Fruit fly (Drosophila melanogaster): Measurements from ENCODE around the gene CG17544.

Gene CG17544

DNA sequence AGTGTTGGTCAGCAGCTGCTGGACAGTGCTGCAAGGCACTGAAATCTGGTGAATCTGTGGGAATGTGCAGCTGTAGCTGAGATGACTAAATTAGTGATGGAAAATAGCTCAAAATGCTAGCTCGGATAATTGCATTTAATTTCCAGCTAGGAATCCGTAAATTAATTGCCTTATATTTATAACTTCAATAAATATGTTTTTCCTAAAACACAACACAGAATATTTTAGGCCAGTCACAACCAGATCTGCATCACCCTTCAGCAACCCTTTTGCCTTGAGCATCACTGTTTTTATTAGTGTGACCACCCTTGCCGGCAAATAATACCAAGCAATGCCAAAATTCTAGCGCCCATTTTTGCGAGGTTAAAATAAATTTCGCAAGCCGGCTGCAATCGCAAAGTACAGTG, 46.4 kb upstream of the CG17544 start, which contains the start of gene Hs2st (continued):
- TF ChIP-seq CG14965 (GFP tag; optimal IDR thresholded peaks at IDR 0.05; ENCODE audit: borderline replicate concordance), result peak; percentile 15
- TF ChIP-seq ssp (GFP tag; IDR thresholded peaks at IDR 0.05), result peak; percentile 90
- TF ChIP-seq Hr51 (GFP tag; optimal IDR thresholded peaks at IDR 0.05), result peak; percentile 87 to 97
- TF ChIP-seq unc-4 (GFP tag; IDR thresholded peaks at IDR 0.05; ENCODE audit: partially characterized antibody), result 0 out of 2 replicates have a peak, but pooled peaks have one; percentile 44
- TF ChIP-seq CG17802 (tag; optimal IDR thresholded peaks at IDR 0.05), result peak; percentile 72
- TF ChIP-seq row (GFP tag; IDR thresholded peaks at IDR 0.05), result peak; percentile 98
- peak; percentile 94 for TF ChIP-seq Aef1 (GFP tag; IDR thresholded peaks at IDR 0.05)
- TF ChIP-seq pnt (GFP tag; optimal IDR thresholded peaks at IDR 0.05), result peak; percentile 95
- TF ChIP-seq Sox100B (GFP tag; optimal IDR thresholded peaks at IDR 0.05), result no peak
- peak; percentile 97 for TF ChIP-seq CG30403 (GFP tag; optimal IDR thresholded peaks at IDR 0.05)
- TF ChIP-seq lola (GFP tag; optimal IDR thresholded peaks at IDR 0.05), result peak in 1 of 3 experiments; percentile 88
- TF ChIP-seq CG6175 (GFP tag; IDR thresholded peaks at IDR 0.05), result peak; percentile 88
- TF ChIP-seq Jarid2 (GFP tag; optimal IDR thresholded peaks at IDR 0.05), result peak; percentile 66
- TF ChIP-seq so (GFP tag; IDR thresholded peaks at IDR 0.05), result peak; percentile 89; the same call in 1 of the 3 replicates
- peak; percentile 93 for TF ChIP-seq lab (GFP tag; optimal IDR thresholded peaks at IDR 0.05)
- TF ChIP-seq CG7928 (GFP tag; optimal IDR thresholded peaks at IDR 0.05), result peak; percentile 71
- peak; percentile 94 for TF ChIP-seq esg (GFP tag; conservative IDR thresholded peaks at IDR 0.05)
- TF ChIP-seq tio (GFP tag; optimal IDR thresholded peaks at IDR 0.05), result peak; percentile 87
- TF ChIP-seq CG18764 (GFP tag; optimal IDR thresholded peaks at IDR 0.05), result peak; percentile 89
- peak; percentile 96 for TF ChIP-seq sisA (GFP tag; IDR thresholded peaks at IDR 0.05)
- TF ChIP-seq salm (tag; optimal IDR thresholded peaks at IDR 0.05), result peak; percentile 65
- peak; percentile 88 for TF ChIP-seq fd3F (GFP tag; optimal IDR thresholded peaks at IDR 0.05)
- peak; percentile 64 for TF ChIP-seq en (GFP tag; optimal IDR thresholded peaks at IDR 0.05)
- TF ChIP-seq CG3281 (GFP tag; optimal IDR thresholded peaks at IDR 0.05), result peak; percentile 90
- TF ChIP-seq slp2 (GFP tag; optimal IDR thresholded peaks at IDR 0.05), result peak; percentile 91
- TF ChIP-seq NC2β (GFP tag; optimal IDR thresholded peaks at IDR 0.05), result peak; percentile 91
- peak; percentile 96 for TF ChIP-seq Antp (GFP tag; optimal IDR thresholded peaks at IDR 0.05)
- peak; percentile 96 for TF ChIP-seq CG7786 (GFP tag; optimal IDR thresholded peaks at IDR 0.05)
- TF ChIP-seq CG6765 (GFP tag; optimal IDR thresholded peaks at IDR 0.05), result peak; percentile 71
- peak; percentile 83; the same call in 2 of the 3 replicates for TF ChIP-seq C15 (GFP tag; IDR thresholded peaks at IDR 0.05)
- no peak; the same call in 1 of the 2 replicates for TF ChIP-seq ato (GFP tag; IDR thresholded peaks at IDR 0.05; ENCODE audit: partially characterized antibody)
- TF ChIP-seq CG3407 (GFP tag; optimal IDR thresholded peaks at IDR 0.05), result peak; percentile 74
- peak; percentile 75 for TF ChIP-seq cwo (GFP tag; optimal IDR thresholded peaks at IDR 0.05)
- TF ChIP-seq CG10462 (GFP tag; optimal IDR thresholded peaks at IDR 0.05), result peak; percentile 89
- TF ChIP-seq CG2129 (GFP tag; IDR thresholded peaks at IDR 0.05; ENCODE audit: partially characterized antibody), result no peak
- TF ChIP-seq CG7357 (GFP tag; IDR thresholded peaks at IDR 0.05), result peak; percentile 87
- peak; percentile 90 for TF ChIP-seq Atf6 (GFP tag; IDR thresholded peaks at IDR 0.05)
- TF ChIP-seq wek (GFP tag; optimal IDR thresholded peaks at IDR 0.05), result peak; percentile 46
- peak; percentile 97 for TF ChIP-seq HLH54F (GFP tag; optimal IDR thresholded peaks at IDR 0.05)
- TF ChIP-seq Hmx (GFP tag; optimal IDR thresholded peaks at IDR 0.05), result peak; percentile 83
- TF ChIP-seq ci (GFP tag; IDR thresholded peaks at IDR 0.05), result peak; percentile 83
- TF ChIP-seq CG9876 (GFP tag; optimal IDR thresholded peaks at IDR 0.05), result peak; percentile 93
- peak; percentile 66 for TF ChIP-seq CG31365 (tag; optimal IDR thresholded peaks at IDR 0.05)
- TF ChIP-seq mld (GFP tag; IDR thresholded peaks at IDR 0.05; ENCODE audit: partially characterized antibody), result no peak
- TF ChIP-seq sug (tag; optimal IDR thresholded peaks at IDR 0.05), result peak; percentile 94
- peak; percentile 85 for TF ChIP-seq CG15514 (GFP tag; optimal IDR thresholded peaks at IDR 0.05)
- peak; percentile 90 for TF ChIP-seq E2f1 (GFP tag; IDR thresholded peaks at IDR 0.05)
- peak; percentile 59 for TF ChIP-seq Scr (GFP tag; IDR thresholded peaks at IDR 0.05; ENCODE audit: partially characterized antibody)
- peak; percentile 96 for TF ChIP-seq Dbx (GFP tag; IDR thresholded peaks at IDR 0.05)
- no peak for TF ChIP-seq abd-A (tag; optimal IDR thresholded peaks at IDR 0.05)
